Fruit fly (Drosophila melanogaster): ENCODE data around the gene CG33191.

DNA sequence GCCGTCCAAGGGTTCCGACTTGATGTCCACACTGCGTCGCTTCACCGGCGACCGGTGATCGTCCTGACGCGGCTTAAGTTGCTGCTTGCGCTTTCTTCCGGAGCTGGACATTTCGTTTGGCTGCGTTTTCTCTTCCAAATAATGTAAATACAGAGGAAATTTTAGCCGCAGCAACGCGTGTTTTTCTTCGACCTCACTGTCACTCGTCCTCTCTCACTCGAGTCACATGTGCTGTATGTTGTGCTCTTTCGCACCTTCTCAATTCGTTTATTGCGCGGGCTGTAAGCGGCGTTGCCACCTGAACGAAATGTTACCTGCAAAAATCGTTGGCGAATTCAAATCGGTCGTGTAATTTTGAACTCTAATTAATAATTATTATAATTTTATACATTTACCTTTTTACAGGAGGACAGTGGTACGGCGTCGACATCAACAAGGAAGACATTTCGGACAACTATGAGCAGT, 25.7 kb upstream of the CG33191 start, which contains the start of gene CG9839:
- TF ChIP-seq CG33017 (tag; optimal IDR thresholded peaks at IDR 0.05) (no peak), CG12768 (GFP tag; optimal IDR thresholded peaks at IDR 0.05) (no peak), CG1620 (GFP tag; optimal IDR thresholded peaks at IDR 0.05) (no peak), kay (GFP tag; ENCODE audit: borderline replicate concordance) (no peak), Crg-1 (GFP tag; optimal IDR thresholded peaks at IDR 0.05) (no peak), ovo (GFP tag; optimal IDR thresholded peaks at IDR 0.05) (no peak), CG7101 (tag; optimal IDR thresholded peaks at IDR 0.05) (no peak), CG7045 (GFP tag; optimal IDR thresholded peaks at IDR 0.05) (no peak), cic (GFP tag; optimal IDR thresholded peaks at IDR 0.05) (no peak), bab1 (GFP tag; optimal IDR thresholded peaks at IDR 0.05) (no peak), pad (GFP tag; optimal IDR thresholded peaks at IDR 0.05) (no peak), CG5204 (GFP tag; optimal IDR thresholded peaks at IDR 0.05) (no peak), tj (GFP tag; optimal IDR thresholded peaks at IDR 0.05) (no peak)

Data from whole organism, adult.